Worm (Caenorhabditis elegans) whole organism, young adult: ENCODE measurements around the gene Y12A6A.1.

Experiments used
- B0035.1 ChIP-seq: sonication (generic microtip); optimal IDR thresholded peaks from 2 replicates; lab custom pipeline; 2016; ENCODE audit warnings: missing genetic modification characterization, mild to moderate bottlenecking, missing compliant biosample characterization, missing genotype, missing genetic modification reagents
- B0261.1 ChIP-seq: sonication (generic microtip); optimal IDR thresholded peaks from 2 replicates; lab custom pipeline; 2016; ENCODE audit warnings: mild to moderate bottlenecking, missing genetic modification characterization, moderate library complexity, missing compliant biosample characterization
- F49E8.2 ChIP-seq: sonication (generic microtip); optimal IDR thresholded peaks from 3 replicates; lab custom pipeline; 2017; ENCODE audit warnings: missing genetic modification characterization, mild to moderate bottlenecking, missing compliant biosample characterization, antibody characterized with exemption, moderate library complexity; ENCODE audit not compliant: insufficient read depth
- F52B5.7 ChIP-seq: sonication (generic microtip); optimal IDR thresholded peaks from 2 replicates; lab custom pipeline; 2016; ENCODE audit warnings: mild to moderate bottlenecking, missing genetic modification characterization, missing compliant biosample characterization
- F55B11.4 ChIP-seq: sonication (generic microtip); optimal IDR thresholded peaks from 2 replicates; lab custom pipeline; 2016; ENCODE audit warnings: missing compliant biosample characterization, missing genetic modification characterization, borderline replicate concordance; ENCODE audit not compliant: insufficient read depth
- F57A8.1 ChIP-seq: fragments of 200-800 bp; sonication (Bioruptor generic); optimal IDR thresholded peaks from 2 replicates; lab custom pipeline; 2018; ENCODE audit warnings: mild to moderate bottlenecking, missing genetic modification characterization, moderate library complexity, missing compliant biosample characterization
- K11D2.4 ChIP-seq: fragments of 200-800 bp; sonication (Bioruptor generic); IDR thresholded peaks from 2 replicates; pipeline ENCODE4 v1.3.6; 2022; ENCODE audit warnings: missing genetic modification reagents, missing genetic modification characterization, missing compliant biosample characterization
- K12H6.12 ChIP-seq: fragments of 200-800 bp; sonication (Bioruptor generic); optimal IDR thresholded peaks from 2 replicates; lab custom pipeline; 2018; ENCODE audit warnings: mild to moderate bottlenecking, missing genetic modification characterization, missing compliant biosample characterization
- T07F8.4 ChIP-seq: sonication (generic microtip); optimal IDR thresholded peaks from 2 replicates; lab custom pipeline; 2016; ENCODE audit warnings: mild to moderate bottlenecking, missing genetic modification characterization, moderate library complexity, missing compliant biosample characterization
- T26A5.8 ChIP-seq: sonication (generic microtip); optimal IDR thresholded peaks from 2 replicates; lab custom pipeline; 2016; ENCODE audit warnings: missing genetic modification characterization, missing compliant biosample characterization
- Y53G8AR.9 ChIP-seq: fragments of 200-800 bp; sonication (Bioruptor generic); conservative IDR thresholded peaks from 2 replicates; pipeline ENCODE4 v1.3.6; 2022; ENCODE audit warnings: missing genetic modification reagents, missing genetic modification characterization, missing compliant biosample characterization
- Y56A3A.18 ChIP-seq: fragments of 200-800 bp; sonication (Bioruptor generic); IDR thresholded peaks from 2 replicates; pipeline ENCODE4 v1.3.6; 2022; ENCODE audit warnings: missing genetic modification reagents, missing genetic modification characterization, missing compliant biosample characterization
- ZK185.1 ChIP-seq: sonication (generic microtip); optimal IDR thresholded peaks from 2 replicates; lab custom pipeline; 2016; ENCODE audit warnings: mild to moderate bottlenecking, missing genetic modification characterization, missing compliant biosample characterization; ENCODE audit not compliant: poor library complexity, severe bottlenecking
- akir-1 ChIP-seq: fragments of 200-800 bp; sonication (Bioruptor generic); optimal IDR thresholded peaks from 2 replicates; lab custom pipeline; 2018; ENCODE audit warnings: mild to moderate bottlenecking, missing genetic modification characterization, moderate library complexity, missing compliant biosample characterization
- atf-7 ChIP-seq: sonication (generic microtip); optimal IDR thresholded peaks from 2 replicates; lab custom pipeline; 2017; ENCODE audit warnings: mild to moderate bottlenecking, missing genetic modification characterization, missing compliant biosample characterization
- attf-3 ChIP-seq: fragments of 200-800 bp; sonication (Bioruptor generic); conservative IDR thresholded peaks from 2 replicates; pipeline ENCODE4 v1.3.6; 2022; ENCODE audit warnings: missing genetic modification reagents, missing genetic modification characterization, missing compliant biosample characterization
- cebp-2 ChIP-seq: fragments of 200-800 bp; sonication (Bioruptor generic); IDR thresholded peaks from 2 replicates; pipeline ENCODE4 v1.3.6; 2022; ENCODE audit warnings: missing genetic modification characterization, missing compliant biosample characterization
- dpl-1 ChIP-seq: fragments of 150-350 bp; optimal IDR thresholded peaks from 2 replicates; lab custom pipeline; 2014; ENCODE audit warnings: missing biosample characterization, missing genetic modification reagents, missing genetic modification characterization
- egl-18 ChIP-seq: fragments of 200-800 bp; sonication (Bioruptor generic); IDR thresholded peaks from 2 replicates; pipeline ENCODE4 v1.3.6; 2022; ENCODE audit warnings: missing genetic modification reagents, missing genetic modification characterization, missing compliant biosample characterization
- ekl-4 ChIP-seq: fragments of 200-800 bp; sonication (Bioruptor generic); IDR thresholded peaks from 2 replicates; pipeline ENCODE4 v1.3.6; 2022; ENCODE audit warnings: missing genetic modification reagents, missing genetic modification characterization, missing compliant biosample characterization
- hmg-1.2 ChIP-seq: fragments of 200-800 bp; sonication (Bioruptor generic); IDR thresholded peaks from 2 replicates; pipeline ENCODE4 v1.3.6; 2022; ENCODE audit warnings: missing genetic modification reagents, missing genetic modification characterization, missing compliant biosample characterization
- hmg-20 ChIP-seq: fragments of 200-800 bp; sonication (Bioruptor generic); IDR thresholded peaks from 2 replicates; pipeline ENCODE4 v1.3.6; 2022; ENCODE audit warnings: missing genetic modification reagents, missing genetic modification characterization, missing compliant biosample characterization
- lag-1 ChIP-seq: fragments of 200-800 bp; sonication (Bioruptor generic); IDR thresholded peaks from 2 replicates; pipeline ENCODE4 v1.3.6; 2022; ENCODE audit warnings: missing genetic modification reagents, missing genetic modification characterization, missing compliant biosample characterization
- lin-26 ChIP-seq: fragments of 200-800 bp; sonication (Bioruptor generic); IDR thresholded peaks from 2 replicates; pipeline ENCODE4 v1.3.6; 2022; ENCODE audit warnings: missing genetic modification reagents, missing genetic modification characterization, missing compliant biosample characterization
- lin-54 ChIP-seq: fragments of 200-800 bp; sonication (Bioruptor generic); optimal IDR thresholded peaks from 2 replicates; lab custom pipeline; 2018; ENCODE audit warnings: mild to moderate bottlenecking, missing genetic modification characterization, missing compliant biosample characterization
- lsl-1 ChIP-seq: fragments of 200-800 bp; sonication (Bioruptor generic); optimal IDR thresholded peaks from 2 replicates; lab custom pipeline; 2018; ENCODE audit warnings: mild to moderate bottlenecking, missing genetic modification characterization, moderate library complexity, missing compliant biosample characterization
- lsy-27 ChIP-seq: sonication (generic microtip); optimal IDR thresholded peaks from 2 replicates; lab custom pipeline; 2017; ENCODE audit warnings: missing genetic modification characterization, mild to moderate bottlenecking, missing compliant biosample characterization, antibody characterized with exemption, missing genotype, borderline replicate concordance; ENCODE audit not compliant: insufficient read depth
- madf-10 ChIP-seq: sonication (generic microtip); optimal IDR thresholded peaks from 2 replicates; lab custom pipeline; 2016; ENCODE audit warnings: mild to moderate bottlenecking, missing genetic modification characterization, missing compliant biosample characterization
- madf-6 ChIP-seq: fragments of 200-800 bp; sonication (Bioruptor generic); IDR thresholded peaks from 2 replicates; pipeline ENCODE4 v1.3.6; 2022; ENCODE audit warnings: missing genetic modification reagents, missing genetic modification characterization, missing compliant biosample characterization
- mxl-1 ChIP-seq: sonication (generic microtip); optimal IDR thresholded peaks from 2 replicates; lab custom pipeline; 2016; ENCODE audit warnings: missing genetic modification characterization, missing compliant biosample characterization
- nfya-1 ChIP-seq: sonication (generic microtip); optimal IDR thresholded peaks from 2 replicates; lab custom pipeline; 2017; ENCODE audit warnings: antibody characterized with exemption, missing compliant biosample characterization, missing genetic modification characterization, borderline replicate concordance; ENCODE audit not compliant: insufficient read depth
- nfya-2 ChIP-seq: fragments of 200-800 bp; sonication (Bioruptor generic); IDR thresholded peaks from 2 replicates; pipeline ENCODE4 v1.3.6; 2022; ENCODE audit warnings: missing genetic modification reagents, missing genetic modification characterization, missing compliant biosample characterization
- nfyb-1 ChIP-seq: fragments of 200-800 bp; sonication (Bioruptor generic); IDR thresholded peaks from 2 replicates; pipeline ENCODE4 v1.3.6; 2022; ENCODE audit warnings: missing genetic modification reagents, missing genetic modification characterization, missing compliant biosample characterization
- nhr-80 ChIP-seq: sonication (generic microtip); optimal IDR thresholded peaks from 2 replicates; lab custom pipeline; 2016; ENCODE audit warnings: missing genetic modification characterization, missing compliant biosample characterization
- rec-8 ChIP-seq, 2 experiments: sonication (generic microtip); optimal IDR thresholded peaks; 2 replicates each; lab custom pipeline; 2016; ENCODE audit warnings: mild to moderate bottlenecking in 2 of 2, missing genetic modification characterization in 2 of 2, missing genetic modification reagents in 2 of 2, missing genotype in 2 of 2, missing biosample characterization in 1 of 2, missing compliant biosample characterization in 1 of 2, moderate library complexity in 1 of 2
- rpc-1 ChIP-seq, 2 experiments: fragments of 150-350 bp in 1 of 2; sonication (generic microtip) in 1 of 2; optimal IDR thresholded peaks; 2 replicates each; lab custom pipeline; 2014 to 2018; ENCODE audit warnings: missing biosample characterization in 1 of 2, missing genetic modification characterization in 1 of 2, missing genetic modification reagents in 1 of 2, missing genotype in 1 of 2
- sptf-2 ChIP-seq: fragments of 200-800 bp; sonication (Bioruptor generic); optimal IDR thresholded peaks from 2 replicates; lab custom pipeline; 2018; ENCODE audit warnings: mild to moderate bottlenecking, missing genetic modification characterization, missing compliant biosample characterization
- tbp1 ChIP-seq: fragments of 200-800 bp; sonication (Bioruptor generic); optimal IDR thresholded peaks from 2 replicates; lab custom pipeline; 2018; ENCODE audit warnings: mild to moderate bottlenecking, missing genetic modification characterization, missing compliant biosample characterization
- unc-130 ChIP-seq: sonication (generic microtip); optimal IDR thresholded peaks from 2 replicates; lab custom pipeline; 2016; ENCODE audit warnings: missing genetic modification reagents, missing genetic modification characterization, missing compliant biosample characterization
- unc-62 ChIP-seq: fragments of 150-350 bp; optimal IDR thresholded peaks from 2 replicates; lab custom pipeline; 2014; ENCODE audit warnings: missing biosample characterization, missing genetic modification reagents, missing genetic modification characterization
- zim-3 ChIP-seq: sonication (generic microtip); optimal IDR thresholded peaks from 2 replicates; lab custom pipeline; 2017; ENCODE audit warnings: mild to moderate bottlenecking, missing genetic modification characterization, moderate library complexity, missing compliant biosample characterization
- ztf-18 ChIP-seq: sonication (generic microtip); optimal IDR thresholded peaks from 2 replicates; lab custom pipeline; 2016; ENCODE audit warnings: missing genotype, mild to moderate bottlenecking, missing genetic modification characterization, missing compliant biosample characterization
- ztf-28 ChIP-seq: fragments of 200-800 bp; sonication (Bioruptor generic); IDR thresholded peaks from 2 replicates; pipeline ENCODE4 v1.3.6; 2022; ENCODE audit warnings: missing genetic modification reagents, missing genetic modification characterization, missing compliant biosample characterization
- ztf-3 ChIP-seq: fragments of 200-800 bp; sonication (Bioruptor generic); optimal IDR thresholded peaks from 2 replicates; lab custom pipeline; 2018; ENCODE audit warnings: mild to moderate bottlenecking, missing genetic modification characterization, missing compliant biosample characterization
- ztf-6 ChIP-seq: fragments of 200-800 bp; sonication (Bioruptor generic); IDR thresholded peaks from 2 replicates; pipeline ENCODE4 v1.3.6; 2022; ENCODE audit warnings: missing genetic modification reagents, missing genetic modification characterization, missing compliant biosample characterization

The Y12A6A.1 gene

DNA sequence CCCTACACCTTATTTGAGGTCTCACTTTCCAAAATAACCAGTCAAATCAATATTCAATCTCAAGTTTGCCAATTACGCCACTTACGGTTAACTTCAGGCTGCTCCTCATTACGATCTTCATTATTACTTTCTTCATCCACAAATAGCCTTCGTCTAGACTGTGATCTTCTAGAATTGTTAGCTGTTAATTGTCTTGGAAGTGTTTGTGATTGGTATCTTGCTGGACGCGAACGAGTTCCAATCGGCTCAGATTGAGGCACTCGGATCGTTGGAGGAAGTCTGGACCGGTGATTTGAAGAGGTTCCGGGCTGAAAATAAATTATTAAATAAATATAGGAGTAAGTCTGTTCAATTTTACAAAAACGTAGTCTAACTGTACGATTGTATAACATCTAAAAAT, 45.3 kb upstream of the Y12A6A.1 start:
- no peak for TF ChIP-seq ekl-4 (GFP tag; lab: Robert Waterston, UW)
- no peak for TF ChIP-seq dpl-1 (GFP tag; lab: Kevin White, UChicago)
- no peak for TF ChIP-seq rpc-1 (optimal IDR thresholded peaks at IDR 0.05; lab: Kevin White, UChicago)
- TF ChIP-seq rpc-1 (tag; optimal IDR thresholded peaks at IDR 0.05; lab: Kevin White, UChicago) = no peak
- no peak for TF ChIP-seq zim-3 (tag; lab: Kevin White, UChicago)
- TF ChIP-seq B0035.1 (tag; lab: Kevin White, UChicago) = no peak
- TF ChIP-seq cebp-2 (GFP tag; lab: Robert Waterston, UW) = no peak
- TF ChIP-seq rec-8 (tag; optimal IDR thresholded peaks at IDR 0.05; lab: Kevin White, UChicago) = no peak
- TF ChIP-seq attf-3 (GFP tag; lab: Robert Waterston, UW) = no peak
- no peak for TF ChIP-seq nfya-2 (GFP tag; lab: Robert Waterston, UW)

DNA sequence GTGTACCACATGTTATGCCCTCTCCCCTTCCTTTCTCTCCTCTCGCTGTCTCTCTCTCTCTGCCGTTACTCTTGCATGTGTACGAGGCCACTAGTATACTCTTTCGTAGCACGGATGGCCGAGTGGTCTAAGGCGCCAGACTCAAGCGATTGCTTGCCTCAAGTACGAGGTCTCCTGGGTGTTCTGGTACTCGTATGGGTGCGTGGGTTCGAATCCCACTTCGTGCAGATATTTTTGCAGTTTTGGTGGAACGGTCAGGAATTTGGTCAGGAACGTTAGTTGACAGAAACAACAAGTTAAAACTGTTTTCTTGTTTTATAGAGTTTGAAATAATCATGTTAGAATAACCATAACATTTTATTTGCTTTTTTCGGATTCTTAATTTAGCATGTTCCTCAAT, 43.9 kb upstream of the Y12A6A.1 start:
- TF ChIP-seq lag-1 (GFP tag; lab: Robert Waterston, UW) (0 out of 2 replicates have a peak, but pooled peaks have one; percentile 86), T07F8.4 (peak; percentile 89), akir-1 (peak; percentile 92), F55B11.4 (no peak), madf-6 (peak; percentile 77; the same call in 1 of the 2 replicates), ztf-6 (GFP tag; lab: Robert Waterston, UW) (peak; percentile 95; the same call in 1 of the 2 replicates), atf-7 (tag; lab: Kevin White, UChicago) (peak; percentile 88), T26A5.8 (tag; lab: Kevin White, UChicago) (peak; percentile 94), unc-130 (GFP tag; lab: Kevin White, UChicago) (peak; percentile 70), B0261.1 (tag; lab: Kevin White, UChicago) (peak; percentile 99), unc-62 (no peak), egl-18 (GFP tag; lab: Robert Waterston, UW) (peak; percentile 78), dpl-1 (GFP tag; lab: Kevin White, UChicago) (peak; percentile 12), nfya-1 (tag; lab: Kevin White, UChicago) (no peak), tbp1 (GFP tag; lab: Kevin White, UChicago) (peak; percentile 98), mxl-1 (tag; lab: Kevin White, UChicago) (peak; percentile 97), nfya-2 (GFP tag; lab: Robert Waterston, UW) (no peak), nfyb-1 (GFP tag; lab: Robert Waterston, UW) (peak; percentile 96), lsl-1 (GFP tag; lab: Kevin White, UChicago) (peak; percentile 32), Y53G8AR.9 (GFP tag; lab: Robert Waterston, UW) (peak; percentile 74; the same call in 1 of the 2 replicates), F52B5.7 (peak; percentile 99), F49E8.2 (tag; lab: Kevin White, UChicago) (no peak), hmg-20 (GFP tag; lab: Robert Waterston, UW) (peak; percentile 91), F57A8.1 (GFP tag; lab: Kevin White, UChicago) (peak; percentile 79), lin-26 (GFP tag; lab: Robert Waterston, UW) (peak; percentile 99), hmg-1.2 (GFP tag; lab: Robert Waterston, UW) (peak; percentile 89), madf-10 (peak; percentile 90), nhr-80 (tag; lab: Kevin White, UChicago) (peak; percentile 60), ztf-28 (peak; percentile 77; the same call in 1 of the 2 replicates), K12H6.12 (tag; lab: Kevin White, UChicago) (peak; percentile 87), K11D2.4 (GFP tag; lab: Robert Waterston, UW) (peak; percentile 82), ztf-3 (GFP tag; lab: Kevin White, UChicago) (peak; percentile 66), ztf-18 (tag; lab: Kevin White, UChicago) (peak; percentile 79), lin-54 (GFP tag; lab: Kevin White, UChicago) (peak; percentile 77), ZK185.1 (tag; lab: Kevin White, UChicago) (peak; percentile 97), sptf-2 (GFP tag; lab: Kevin White, UChicago) (peak; percentile 88), Y56A3A.18 (GFP tag; lab: Robert Waterston, UW) (peak; percentile 97), lsy-27 (tag; lab: Kevin White, UChicago) (peak; percentile 73)
